Worm (Caenorhabditis elegans) whole organism, mixed stage, embryonic: ENCODE measurements around the gene T22F3.12.

Experiments used
- ceh-39 ChIP-seq: fragments of 150-350 bp; optimal IDR thresholded peaks from 2 replicates; lab custom pipeline; 2014; ENCODE audit warnings: missing biosample characterization, missing genetic modification characterization
- drap-1 ChIP-seq: fragments of 200-800 bp; sonication (Bioruptor generic); optimal IDR thresholded peaks from 3 replicates; lab custom pipeline; 2018; ENCODE audit warnings: mild to moderate bottlenecking, missing genetic modification characterization, missing compliant biosample characterization
- snpc-4 ChIP-seq: fragments of 150-350 bp; optimal IDR thresholded peaks from 2 replicates; lab custom pipeline; 2014; ENCODE audit warnings: missing biosample characterization, missing genetic modification characterization
- sptf-1 ChIP-seq: sonication (generic microtip); optimal IDR thresholded peaks from 2 replicates; lab custom pipeline; 2017; ENCODE audit warnings: mild to moderate bottlenecking, missing genetic modification characterization, moderate library complexity, missing compliant biosample characterization

DNA sequence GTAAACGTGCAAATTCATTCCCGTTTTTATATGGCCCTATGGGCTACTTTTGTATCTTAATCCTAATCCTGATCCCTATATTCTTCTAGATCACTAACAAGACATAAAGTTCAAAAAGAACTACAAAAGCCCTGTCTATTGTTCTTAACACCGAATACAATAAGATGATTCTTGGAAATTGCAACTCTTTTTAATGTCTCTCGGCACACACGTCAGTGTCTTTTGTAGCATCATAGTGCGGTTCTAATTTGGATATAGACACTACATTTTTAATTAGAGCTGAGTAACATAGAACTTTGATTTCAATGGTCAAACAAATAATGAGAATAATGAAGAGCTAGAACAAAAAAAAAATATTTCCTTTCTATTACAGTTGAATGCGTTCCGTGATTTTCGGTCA, 47.9 kb upstream of the T22F3.12 start:
- TF ChIP-seq drap-1 (GFP tag; lab: Kevin White, UChicago) (no peak), sptf-1 (tag; lab: Kevin White, UChicago) (no peak), snpc-4 (tag; lab: Kevin White, UChicago) (no peak), ceh-39 (no peak)
